Worm (Caenorhabditis elegans) whole organism, L4 larva: ENCODE data around the gene F35A5.2.

ENCODE experiments used
- F10B5.3 ChIP-seq: sonication (generic microtip); optimal IDR thresholded peaks from 2 replicates; lab custom pipeline; 2016; ENCODE audit warnings: mild to moderate bottlenecking, missing genetic modification characterization, missing compliant biosample characterization
- F37D6.2 ChIP-seq: sonication (generic microtip); optimal IDR thresholded peaks from 2 replicates; lab custom pipeline; 2016; ENCODE audit warnings: mild to moderate bottlenecking, missing genetic modification characterization, missing compliant biosample characterization
- F49E8.2 ChIP-seq: sonication (generic microtip); optimal IDR thresholded peaks from 2 replicates; lab custom pipeline; 2016; ENCODE audit warnings: missing compliant biosample characterization, mild to moderate bottlenecking, missing genetic modification characterization, borderline replicate concordance
- Y5F2A.4 ChIP-seq: fragments of 200-800 bp; sonication (Bioruptor generic); optimal IDR thresholded peaks from 2 replicates; lab custom pipeline; 2018; ENCODE audit warnings: mild to moderate bottlenecking, missing genetic modification characterization, missing compliant biosample characterization
- ZK337.2 ChIP-seq: fragments of 200-800 bp; sonication (Bioruptor generic); IDR thresholded peaks from 2 replicates; pipeline ENCODE4 v1.3.6; 2022; ENCODE audit warnings: missing genetic modification reagents, missing genetic modification characterization, missing compliant biosample characterization
- aha-1 ChIP-seq: fragments of 150-350 bp; peaks from one replicate; lab custom pipeline; 2014; ENCODE audit warnings: missing biosample characterization, missing genetic modification characterization
- arid-1 ChIP-seq: fragments of 200-800 bp; sonication (Bioruptor generic); conservative IDR thresholded peaks from 2 replicates; pipeline ENCODE4 v1.3.6; 2022; ENCODE audit warnings: missing genetic modification reagents, missing genetic modification characterization, missing compliant biosample characterization
- ceh-20 ChIP-seq: fragments of 200-800 bp; sonication (Bioruptor generic); IDR thresholded peaks from 2 replicates; pipeline ENCODE4 v1.3.6; 2022; ENCODE audit warnings: missing genetic modification reagents, missing genetic modification characterization, missing compliant biosample characterization
- ceh-62 ChIP-seq: sonication (generic microtip); optimal IDR thresholded peaks from 2 replicates; lab custom pipeline; 2017; ENCODE audit warnings: missing biosample characterization, missing genetic modification characterization
- ctbp-1 ChIP-seq: fragments of 200-800 bp; sonication (Bioruptor generic); IDR thresholded peaks from 2 replicates; pipeline ENCODE4 v1.3.6; 2022; ENCODE audit warnings: missing genetic modification reagents, missing genetic modification characterization, missing compliant biosample characterization
- dmd-6 ChIP-seq: fragments of 200-800 bp; sonication (Bioruptor generic); IDR thresholded peaks from 2 replicates; pipeline ENCODE4 v1.3.6; 2022; ENCODE audit warnings: missing genetic modification reagents, missing genetic modification characterization, missing compliant biosample characterization
- dmd-8 ChIP-seq: fragments of 200-800 bp; sonication (Bioruptor generic); IDR thresholded peaks from 2 replicates; pipeline ENCODE4 v1.3.6; 2022; ENCODE audit warnings: missing genetic modification characterization, missing compliant biosample characterization
- dpl-1 ChIP-seq: fragments of 150-350 bp; optimal IDR thresholded peaks from 2 replicates; lab custom pipeline; 2014; ENCODE audit warnings: missing biosample characterization, missing genetic modification reagents, missing genetic modification characterization
- duxl-1 ChIP-seq: sonication (generic microtip); optimal IDR thresholded peaks from 2 replicates; lab custom pipeline; 2016; ENCODE audit warnings: mild to moderate bottlenecking, missing genetic modification characterization, moderate library complexity, missing compliant biosample characterization; ENCODE audit not compliant: poor library complexity
- fkh-10 ChIP-seq: fragments of 150-350 bp; optimal IDR thresholded peaks from 2 replicates; lab custom pipeline; 2014; ENCODE audit warnings: missing biosample characterization, missing genetic modification reagents, missing genetic modification characterization
- hmg-1.1 ChIP-seq: fragments of 200-800 bp; sonication (Bioruptor generic); IDR thresholded peaks from 2 replicates; pipeline ENCODE4 v1.3.6; 2022; ENCODE audit warnings: missing genetic modification reagents, missing genetic modification characterization, missing compliant biosample characterization
- jun-1 ChIP-seq: fragments of 150-350 bp; optimal IDR thresholded peaks from 2 replicates; lab custom pipeline; 2014; ENCODE audit warnings: missing biosample characterization, missing genetic modification reagents, missing genetic modification characterization
- lin-1 ChIP-seq: fragments of 200-800 bp; sonication (Bioruptor generic); IDR thresholded peaks from 2 replicates; pipeline ENCODE4 v1.3.6; 2022; ENCODE audit warnings: missing genetic modification reagents, missing genetic modification characterization, missing compliant biosample characterization
- lin-15B ChIP-seq: fragments of 150-350 bp; sonication (generic microtip); optimal IDR thresholded peaks from 3 replicates; lab custom pipeline; 2014; ENCODE audit warnings: missing biosample characterization, missing genetic modification characterization
- lsy-2 ChIP-seq, 2 experiments: fragments of 150-350 bp in 1 of 2; sonication (generic microtip) in 1 of 2; optimal IDR thresholded peaks; 2 replicates each; lab custom pipeline; 2014 to 2017; ENCODE audit warnings: missing biosample characterization in 2 of 2, missing genetic modification characterization in 2 of 2
- mdl-1 ChIP-seq, 2 experiments: fragments of 150-350 bp in 1 of 2; sonication (generic microtip) in 1 of 2; optimal IDR thresholded peaks; 2 replicates each; lab custom pipeline; 2014 to 2017; ENCODE audit warnings: missing biosample characterization in 2 of 2, missing genetic modification characterization in 2 of 2
- mep-1 ChIP-seq: fragments of 150-350 bp; sonication (generic microtip); optimal IDR thresholded peaks from 3 replicates; lab custom pipeline; 2014; ENCODE audit warnings: missing biosample characterization, missing genetic modification characterization
- mxl-2 ChIP-seq: fragments of 200-800 bp; sonication (Bioruptor generic); conservative IDR thresholded peaks from 2 replicates; pipeline ENCODE4 v1.3.6; 2022; ENCODE audit warnings: missing genetic modification reagents, missing genetic modification characterization, missing compliant biosample characterization
- mxl-3 ChIP-seq: fragments of 200-800 bp; sonication (Bioruptor generic); optimal IDR thresholded peaks from 2 replicates; lab custom pipeline; 2018; ENCODE audit warnings: mild to moderate bottlenecking, missing genetic modification characterization, missing compliant biosample characterization
- nhr-11 ChIP-seq: fragments of 150-350 bp; optimal IDR thresholded peaks from 2 replicates; lab custom pipeline; 2014; ENCODE audit warnings: missing biosample characterization, missing genetic modification characterization
- nhr-237 ChIP-seq: sonication (generic microtip); optimal IDR thresholded peaks from 2 replicates; lab custom pipeline; 2017; ENCODE audit warnings: missing biosample characterization, missing genetic modification characterization
- nhr-25 ChIP-seq: sonication (generic microtip); optimal IDR thresholded peaks from 2 replicates; lab custom pipeline; 2017; ENCODE audit warnings: missing genetic modification characterization, mild to moderate bottlenecking, missing compliant biosample characterization, antibody characterized with exemption, moderate library complexity, borderline replicate concordance; ENCODE audit not compliant: insufficient read depth
- nhr-28 ChIP-seq: fragments of 150-350 bp; optimal IDR thresholded peaks from 2 replicates; lab custom pipeline; 2014; ENCODE audit warnings: missing biosample characterization, missing genetic modification characterization
- nhr-48 ChIP-seq: sonication (generic microtip); optimal IDR thresholded peaks from 2 replicates; lab custom pipeline; 2016; ENCODE audit warnings: mild to moderate bottlenecking, missing genetic modification characterization, missing compliant biosample characterization
- nhr-76 ChIP-seq: fragments of 150-350 bp; optimal IDR thresholded peaks from 2 replicates; lab custom pipeline; 2014; ENCODE audit warnings: missing biosample characterization, missing genetic modification characterization
- nhr-77 ChIP-seq: fragments of 150-350 bp; optimal IDR thresholded peaks from 2 replicates; lab custom pipeline; 2014; ENCODE audit warnings: missing biosample characterization, missing genetic modification characterization
- pha-4 ChIP-seq, 2 experiments: fragments of 150-350 bp in 1 of 2; fragments of 200-800 bp in 1 of 2; sonication (Bioruptor generic) in 1 of 2; IDR thresholded peaks in 1 of 2; optimal IDR thresholded peaks in 1 of 2; 2 replicates each; pipeline versions ENCODE4 v1.3.6 to Lab custom; 2014 to 2022; ENCODE audit warnings: missing genetic modification characterization in 2 of 2, missing genetic modification reagents in 2 of 2, missing biosample characterization in 1 of 2, missing compliant biosample characterization in 1 of 2
- rbr-2 ChIP-seq: sonication (generic microtip); optimal IDR thresholded peaks from 2 replicates; lab custom pipeline; 2016; ENCODE audit warnings: missing genotype, missing genetic modification characterization, missing compliant biosample characterization
- saeg-2 ChIP-seq: fragments of 200-800 bp; sonication (Bioruptor generic); IDR thresholded peaks from 2 replicates; pipeline ENCODE4 v1.3.6; 2022; ENCODE audit warnings: missing genetic modification reagents, missing genetic modification characterization, missing compliant biosample characterization
- sdz-12 ChIP-seq: fragments of 200-800 bp; sonication (Bioruptor generic); optimal IDR thresholded peaks from 2 replicates; lab custom pipeline; 2018; ENCODE audit warnings: mild to moderate bottlenecking, missing genetic modification characterization, missing compliant biosample characterization
- set-16 ChIP-seq: fragments of 200-800 bp; sonication (Bioruptor generic); IDR thresholded peaks from 2 replicates; pipeline ENCODE4 v1.3.6; 2022; ENCODE audit warnings: missing genetic modification reagents, missing genetic modification characterization, missing compliant biosample characterization
- skn-1 ChIP-seq: fragments of 150-350 bp; optimal IDR thresholded peaks from 2 replicates; lab custom pipeline; 2014; ENCODE audit warnings: missing biosample characterization, missing genetic modification characterization
- snpc-1.2 ChIP-seq: fragments of 200-800 bp; sonication (Bioruptor generic); IDR thresholded peaks from 2 replicates; pipeline ENCODE4 v1.3.6; 2022; ENCODE audit warnings: missing genetic modification reagents, missing genetic modification characterization, missing compliant biosample characterization
- snpc-4 ChIP-seq: fragments of 150-350 bp; optimal IDR thresholded peaks from 2 replicates; lab custom pipeline; 2014; ENCODE audit warnings: missing biosample characterization, missing genetic modification characterization
- spr-1 ChIP-seq: sonication (generic microtip); optimal IDR thresholded peaks from 2 replicates; lab custom pipeline; 2016; ENCODE audit warnings: mild to moderate bottlenecking, missing genetic modification characterization, missing compliant biosample characterization
- spr-3 ChIP-seq: fragments of 200-800 bp; sonication (Bioruptor generic); optimal IDR thresholded peaks from 2 replicates; lab custom pipeline; 2018; ENCODE audit warnings: mild to moderate bottlenecking, missing genetic modification characterization, missing compliant biosample characterization
- tag-97 ChIP-seq: fragments of 200-800 bp; sonication (Bioruptor generic); IDR thresholded peaks from 2 replicates; pipeline ENCODE4 v1.3.6; 2022; ENCODE audit warnings: missing genetic modification characterization, missing compliant biosample characterization
- unc-62 ChIP-seq, 3 experiments: fragments of 150-350 bp in 1 of 3; sonication (generic microtip); optimal IDR thresholded peaks in 2 of 3; peaks in 1 of 3; 1 replicate in 1 of 3; 2 replicates in 2 of 3; lab custom pipeline; 2014 to 2017; ENCODE audit warnings: missing biosample characterization in 3 of 3, missing genetic modification characterization in 3 of 3, missing genetic modification reagents in 3 of 3, missing genotype in 1 of 3
- ztf-11 ChIP-seq: fragments of 150-350 bp; optimal IDR thresholded peaks from 2 replicates; lab custom pipeline; 2014; ENCODE audit warnings: missing biosample characterization, missing genetic modification characterization
- ztf-7 ChIP-seq: fragments of 150-350 bp; optimal IDR thresholded peaks from 2 replicates; lab custom pipeline; 2014; ENCODE audit warnings: missing biosample characterization, missing genetic modification characterization

Gene F35A5.2

DNA sequence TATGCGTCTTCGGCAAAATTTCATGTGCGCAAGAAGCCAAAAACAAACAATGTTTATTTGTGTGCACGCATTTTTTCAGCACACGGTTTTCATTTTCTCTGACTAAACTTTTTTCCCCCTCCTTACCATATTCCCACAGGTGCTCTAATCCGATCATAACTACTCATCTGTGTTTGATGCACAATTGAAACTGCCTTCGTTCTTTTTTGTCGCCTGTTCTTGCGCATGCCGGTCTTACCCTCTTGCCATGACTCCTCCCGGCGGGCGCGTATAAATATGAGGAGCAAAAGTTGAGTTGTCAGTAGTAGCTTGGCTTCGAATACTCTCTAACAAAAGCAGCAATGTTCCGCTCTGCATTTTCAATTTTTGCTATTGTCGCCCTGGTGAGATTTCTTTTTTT, 7.1 kb upstream of the F35A5.2 start, which contains the start of gene abu-10:
Gene abu-10 (plus strand): TSS at position 301 of the 400 bp plus-strand sequence.
- TF ChIP-seq ztf-11 (no peak), ceh-62 (tag; lab: Kevin White, UChicago) (no peak), Y5F2A.4 (GFP tag; lab: Kevin White, UChicago) (no peak), dmd-8 (no peak)

ce11 chrX:3798288-3798687, 6.6 kb upstream of the F35A5.2 start:
- TF ChIP-seq sdz-12 (GFP tag; lab: Kevin White, UChicago) (no peak), hmg-1.1 (GFP tag; lab: Robert Waterston, UW) (no peak), saeg-2 (GFP tag; lab: Robert Waterston, UW) (no peak), ztf-11 (no peak), set-16 (GFP tag; lab: Robert Waterston, UW) (peak; percentile 64), arid-1 (no peak)

DNA sequence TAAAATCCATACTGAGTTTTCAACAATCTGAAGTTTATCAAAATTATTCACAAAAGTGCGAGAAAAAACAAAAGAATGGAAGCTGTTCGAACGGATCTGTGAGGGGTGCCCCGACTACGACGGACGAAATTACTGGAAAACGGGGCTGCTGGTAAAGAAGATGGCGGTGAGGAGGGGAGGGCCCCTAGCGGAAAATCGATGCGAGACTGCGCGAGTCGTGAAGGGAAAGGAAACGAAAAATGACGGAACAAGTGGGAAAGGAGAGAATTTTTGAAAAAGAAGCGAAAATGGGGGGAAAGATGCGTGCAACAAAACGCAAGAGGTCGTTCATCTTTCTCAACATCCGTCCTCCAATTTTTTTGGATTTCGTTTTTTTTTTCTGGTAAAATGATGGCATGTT, 2.2 kb upstream of the F35A5.2 start:
- TF ChIP-seq nhr-48 (tag; lab: Kevin White, UChicago) (no peak), aha-1 (peak; percentile 95), ceh-20 (GFP tag; lab: Robert Waterston, UW) (peak; percentile 70), nhr-25 (tag; lab: Kevin White, UChicago) (no peak), rbr-2 (peak; percentile 24), set-16 (GFP tag; lab: Robert Waterston, UW) (peak; percentile 42), snpc-1.2 (GFP tag; lab: Robert Waterston, UW) (no peak), hmg-1.1 (GFP tag; lab: Robert Waterston, UW) (peak; percentile 61), fkh-10 (peak; percentile 3), nhr-11 (no peak), mep-1 (tag; lab: Kevin White, UChicago) (peak; percentile 31), spr-1 (tag; lab: Kevin White, UChicago) (no peak), pha-4 (GFP tag; IDR thresholded peaks at IDR 0.05; lab: Robert Waterston, UW) (no peak), pha-4 (tag; optimal IDR thresholded peaks at IDR 0.05; lab: Kevin White, UChicago) (no peak)

DNA sequence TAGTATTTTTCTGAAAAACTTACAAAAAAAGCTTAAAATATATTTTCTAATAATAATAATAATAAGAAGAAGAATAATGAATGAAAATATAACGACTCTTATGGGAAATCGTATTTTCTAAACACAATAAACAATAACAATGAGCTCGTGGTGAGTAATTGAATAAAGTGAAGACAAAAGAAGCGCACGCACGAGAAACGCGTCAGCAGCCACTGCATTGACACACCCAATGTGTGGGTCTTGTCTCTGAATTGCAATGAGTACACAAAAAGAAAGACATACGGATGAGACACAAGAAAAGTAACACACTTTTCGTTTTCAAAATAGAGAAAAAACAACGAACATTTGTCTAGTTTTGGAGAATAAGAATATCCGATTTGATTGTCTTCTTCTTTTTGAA, 1.6 kb upstream of the F35A5.2 start, which contains the start of gene F35A5.8:
Gene F35A5.8 (minus strand): TSS at position 151 of the 400 bp plus-strand sequence.
- peak in 1 of 2 experiments; percentile 95 for TF ChIP-seq unc-62 (GFP tag; optimal IDR thresholded peaks at IDR 0.05 in 1 of 2; lab: Kevin White, UChicago)
- TF ChIP-seq unc-62 (tag; optimal IDR thresholded peaks at IDR 0.05; lab: Kevin White, UChicago), result no peak
- no peak for TF ChIP-seq snpc-4 (tag; lab: Kevin White, UChicago)
- peak; percentile 79 for TF ChIP-seq ctbp-1 (GFP tag; lab: Robert Waterston, UW)
- peak in 1 of 2 experiments; percentile 28 for TF ChIP-seq lsy-2 (tag; optimal IDR thresholded peaks at IDR 0.05; lab: Kevin White, UChicago)
- TF ChIP-seq tag-97 (GFP tag; lab: Robert Waterston, UW), result no peak
- peak in 1 of 2 experiments; percentile 48 for TF ChIP-seq mdl-1 (tag; optimal IDR thresholded peaks at IDR 0.05; lab: Kevin White, UChicago)
- no peak for TF ChIP-seq F37D6.2 (tag; lab: Kevin White, UChicago)
- peak; percentile 61 for TF ChIP-seq duxl-1 (tag; lab: Kevin White, UChicago)
- no peak for TF ChIP-seq skn-1 (tag; lab: Kevin White, UChicago)
- TF ChIP-seq dpl-1 (GFP tag; lab: Kevin White, UChicago), result peak; percentile 69
- peak; percentile 48 for TF ChIP-seq dmd-6 (GFP tag; lab: Robert Waterston, UW)
- peak; percentile 36 for TF ChIP-seq nhr-11
- no peak for TF ChIP-seq ZK337.2 (GFP tag; lab: Robert Waterston, UW)
- peak; percentile 58 for TF ChIP-seq nhr-28
- TF ChIP-seq dmd-8, result no peak
- TF ChIP-seq nhr-76 (tag; lab: Kevin White, UChicago), result no peak
- TF ChIP-seq F10B5.3 (tag; lab: Kevin White, UChicago), result peak; percentile 61
- no peak for TF ChIP-seq spr-3 (GFP tag; lab: Kevin White, UChicago)
- TF ChIP-seq spr-1 (tag; lab: Kevin White, UChicago), result peak; percentile 16
- TF ChIP-seq ztf-7 (tag; lab: Kevin White, UChicago), result peak; percentile 75
- no peak for TF ChIP-seq nhr-237 (tag; lab: Kevin White, UChicago)
- peak; percentile 34 for TF ChIP-seq nhr-48 (tag; lab: Kevin White, UChicago)
- no peak for TF ChIP-seq Y5F2A.4 (GFP tag; lab: Kevin White, UChicago)
- peak; percentile 25 for TF ChIP-seq nhr-77 (tag; lab: Kevin White, UChicago)
- TF ChIP-seq aha-1, result peak; percentile 96
- TF ChIP-seq mxl-2, result no peak
- TF ChIP-seq F49E8.2 (tag; lab: Kevin White, UChicago), result no peak
- no peak for TF ChIP-seq lin-15B (tag; lab: Kevin White, UChicago)
- no peak for TF ChIP-seq jun-1 (tag; lab: Kevin White, UChicago)
- TF ChIP-seq lin-1 (GFP tag; lab: Robert Waterston, UW), result no peak
- TF ChIP-seq mxl-3, result peak; percentile 25
